Fruit fly (Drosophila melanogaster): Measurements from ENCODE around the gene TBC1D23.
A peak's percentile ranks its signal among the peaks of the same experiment; 100 is the strongest.

Gene TBC1D23

DNA sequence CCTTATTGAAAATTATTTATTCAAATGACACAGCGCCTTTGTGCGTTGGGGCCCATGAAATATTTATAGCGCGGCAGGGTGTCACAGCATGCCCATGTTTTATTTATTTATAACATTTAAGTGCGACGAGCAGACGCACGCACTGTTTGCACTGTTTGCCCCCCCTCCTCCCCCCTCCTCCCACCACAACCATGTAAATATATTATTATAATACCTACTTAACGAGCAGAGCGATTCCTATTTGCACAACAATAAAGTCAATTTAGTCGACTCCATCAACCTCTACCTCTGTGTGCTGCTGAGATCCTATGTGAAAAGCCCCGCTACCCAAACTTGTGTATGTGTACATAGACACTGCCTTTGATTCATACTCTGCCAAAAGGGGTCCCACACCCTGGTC is 34.4 kb upstream of the TBC1D23 start (continued):
- TF ChIP-seq CG17829 (tag; optimal IDR thresholded peaks at IDR 0.05) (no peak), pnt (GFP tag; optimal IDR thresholded peaks at IDR 0.05) (no peak), CG18476 (GFP tag; optimal IDR thresholded peaks at IDR 0.05) (no peak), nmo (GFP tag; optimal IDR thresholded peaks at IDR 0.05) (no peak), Max (GFP tag; optimal IDR thresholded peaks at IDR 0.05) (no peak), Dp (GFP tag; optimal IDR thresholded peaks at IDR 0.05) (no peak), sd (tag; optimal IDR thresholded peaks at IDR 0.05) (peak; percentile 5), bcd (GFP tag; optimal IDR thresholded peaks at IDR 0.05) (no peak), zfh2 (GFP tag; optimal IDR thresholded peaks at IDR 0.05) (no peak), sug (tag; optimal IDR thresholded peaks at IDR 0.05) (peak; percentile 33), CG1832 (GFP tag; optimal IDR thresholded peaks at IDR 0.05) (no peak), gem (tag; optimal IDR thresholded peaks at IDR 0.05) (peak; percentile 59), Hr51 (GFP tag; optimal IDR thresholded peaks at IDR 0.05) (peak in 1 of 2 experiments; percentile 1), CG30431 (GFP tag; optimal IDR thresholded peaks at IDR 0.05) (no peak), CG8388 (GFP tag; optimal IDR thresholded peaks at IDR 0.05) (no peak), Med (GFP tag) (peak; percentile 68), Hsf (GFP tag; optimal IDR thresholded peaks at IDR 0.05) (no peak), Tbp (GFP tag; optimal IDR thresholded peaks at IDR 0.05) (no peak), schlank (tag; optimal IDR thresholded peaks at IDR 0.05) (peak; percentile 7), CG16779 (GFP tag; IDR thresholded peaks at IDR 0.05) (no peak), disco-r (GFP tag; optimal IDR thresholded peaks at IDR 0.05) (no peak), Pdp1 (GFP tag; optimal IDR thresholded peaks at IDR 0.05) (no peak), CG12071 (GFP tag; optimal IDR thresholded peaks at IDR 0.05) (peak; percentile 49), CG9437 (GFP tag; optimal IDR thresholded peaks at IDR 0.05) (no peak), zfh1 (GFP tag; IDR thresholded peaks at IDR 0.05) (no peak), CG17912 (GFP tag; optimal IDR thresholded peaks at IDR 0.05) (peak; percentile 47), gsb-n (tag; optimal IDR thresholded peaks at IDR 0.05) (no peak), CG10147 (GFP tag; optimal IDR thresholded peaks at IDR 0.05) (no peak), CG8924 (tag; optimal IDR thresholded peaks at IDR 0.05) (peak; percentile 27), B-H2 (GFP tag; optimal IDR thresholded peaks at IDR 0.05) (peak; percentile 3), slbo (GFP tag; IDR thresholded peaks at IDR 0.05) (no peak), CG11085 (GFP tag; IDR thresholded peaks at IDR 0.05) (no peak), CG3726 (GFP tag; IDR thresholded peaks at IDR 0.05) (0 out of 3 replicates have a peak, but pooled peaks have one; percentile 31), HLH54F (GFP tag; optimal IDR thresholded peaks at IDR 0.05) (no peak), Nf-YA (GFP tag; IDR thresholded peaks at IDR 0.05) (no peak), grn (GFP tag; optimal IDR thresholded peaks at IDR 0.05) (no peak), CG4328 (GFP tag; optimal IDR thresholded peaks at IDR 0.05) (peak; percentile 28), unpg (GFP tag; optimal IDR thresholded peaks at IDR 0.05) (peak; percentile 42), Opbp (GFP tag; IDR thresholded peaks at IDR 0.05; ENCODE audit: partially characterized antibody) (no peak), CG10654 (GFP tag; optimal IDR thresholded peaks at IDR 0.05) (no peak), CG3995 (GFP tag; optimal IDR thresholded peaks at IDR 0.05) (no peak), CG18262 (tag; optimal IDR thresholded peaks at IDR 0.05) (no peak), sna (GFP tag; IDR thresholded peaks at IDR 0.05; ENCODE audit: partially characterized antibody) (no peak), Doc3 (GFP tag; IDR thresholded peaks at IDR 0.05; ENCODE audit: partially characterized antibody) (no peak), dati (GFP tag; IDR thresholded peaks at IDR 0.05) (no peak), sisA (GFP tag; IDR thresholded peaks at IDR 0.05) (no peak), CG9817 (tag; optimal IDR thresholded peaks at IDR 0.05) (no peak), CG12659 (GFP tag; optimal IDR thresholded peaks at IDR 0.05) (no peak), Ets65A (GFP tag) (no peak), crc (GFP tag; optimal IDR thresholded peaks at IDR 0.05) (no peak), CG4404 (GFP tag; IDR thresholded peaks at IDR 0.05) (no peak)

Measured in whole organism, embryonic.